Fruit fly (Drosophila melanogaster): Measurements from ENCODE around the gene GlcAT-S.

Gene GlcAT-S

dm6 chr2L:9613006-9613690 lies 3.1 kb upstream of the GlcAT-S start, which contains the start of gene Trx2 (continued):
- TF ChIP-seq cas (GFP tag; IDR thresholded peaks at IDR 0.05) (no peak), toy (GFP tag; IDR thresholded peaks at IDR 0.05) (no peak), CG30431 (GFP tag; optimal IDR thresholded peaks at IDR 0.05) (no peak), Hand (GFP tag; optimal IDR thresholded peaks at IDR 0.05) (peak; percentile 64), CG9215 (GFP tag; IDR thresholded peaks at IDR 0.05) (no peak), Ravus (GFP tag; IDR thresholded peaks at IDR 0.05) (no peak), ewg (GFP tag; optimal IDR thresholded peaks at IDR 0.05) (no peak), CG10565 (GFP tag; optimal IDR thresholded peaks at IDR 0.05) (no peak), otp (GFP tag; IDR thresholded peaks at IDR 0.05) (peak; percentile 56; the same call in 1 of the 3 replicates), tx (GFP tag; optimal IDR thresholded peaks at IDR 0.05) (no peak), Sry-β (GFP tag; optimal IDR thresholded peaks at IDR 0.05) (no peak), CG8089 (GFP tag; optimal IDR thresholded peaks at IDR 0.05) (no peak), cad (GFP tag; optimal IDR thresholded peaks at IDR 0.05) (no peak), Asciz (GFP tag; optimal IDR thresholded peaks at IDR 0.05) (no peak), CG17385 (GFP tag; optimal IDR thresholded peaks at IDR 0.05) (peak; percentile 38), Fer3 (tag; optimal IDR thresholded peaks at IDR 0.05) (no peak), esg (GFP tag; conservative IDR thresholded peaks at IDR 0.05) (no peak), E2f2 (GFP tag; IDR thresholded peaks at IDR 0.05) (peak; percentile 75; the same call in 1 of the 2 replicates), twi (tag; optimal IDR thresholded peaks at IDR 0.05) (no peak), oc (tag; optimal IDR thresholded peaks at IDR 0.05) (peak; percentile 14), CG14860 (GFP tag; IDR thresholded peaks at IDR 0.05; ENCODE audit: partially characterized antibody) (no peak), CG16815 (GFP tag; optimal IDR thresholded peaks at IDR 0.05) (no peak), Hr78 (GFP tag; optimal IDR thresholded peaks at IDR 0.05) (peak in 1 of 2 experiments; percentile 99), btn (GFP tag; optimal IDR thresholded peaks at IDR 0.05) (no peak), CG12744 (GFP tag; optimal IDR thresholded peaks at IDR 0.05) (no peak), CG7839 (tag; optimal IDR thresholded peaks at IDR 0.05) (no peak), CG7556 (GFP tag; optimal IDR thresholded peaks at IDR 0.05) (no peak), CG14441 (GFP tag; IDR thresholded peaks at IDR 0.05) (no peak), Meics (GFP tag; optimal IDR thresholded peaks at IDR 0.05) (peak; percentile 30), CG17186 (GFP tag; optimal IDR thresholded peaks at IDR 0.05) (no peak), Eip74EF (GFP tag; optimal IDR thresholded peaks at IDR 0.05) (peak in 1 of 2 experiments; percentile 34), Bgb (GFP tag; IDR thresholded peaks at IDR 0.05; ENCODE audit: partially characterized antibody) (peak; percentile 57; the same call in 1 of the 2 replicates), stc (GFP tag; IDR thresholded peaks at IDR 0.05) (peak; percentile 15; the same call in 1 of the 2 replicates), CG8765 (GFP tag; IDR thresholded peaks at IDR 0.05) (no peak), NFAT (GFP tag; IDR thresholded peaks at IDR 0.05) (peak; percentile 63), D19A (tag; optimal IDR thresholded peaks at IDR 0.05) (no peak), klu (GFP tag; IDR thresholded peaks at IDR 0.05) (no peak), CG6765 (GFP tag; optimal IDR thresholded peaks at IDR 0.05) (peak; percentile 81), CG7928 (GFP tag; optimal IDR thresholded peaks at IDR 0.05) (no peak), wor (GFP tag; IDR thresholded peaks at IDR 0.05) (no peak), sc (optimal IDR thresholded peaks at IDR 0.05) (no peak), sc (GFP tag; optimal IDR thresholded peaks at IDR 0.05) (no peak), CG7372 (GFP tag; IDR thresholded peaks at IDR 0.05) (peak; percentile 23; the same call in 1 of the 2 replicates), Sin3A (optimal IDR thresholded peaks at IDR 0.05) (peak; percentile 49), NfI (GFP tag; optimal IDR thresholded peaks at IDR 0.05) (no peak), tap (tag; optimal IDR thresholded peaks at IDR 0.05) (no peak), gfzf (GFP tag; optimal IDR thresholded peaks at IDR 0.05) (no peak), hbn (GFP tag; IDR thresholded peaks at IDR 0.05; ENCODE audit: partially characterized antibody) (peak; percentile 71), run (tag; optimal IDR thresholded peaks at IDR 0.05) (no peak), Oaz (GFP tag; IDR thresholded peaks at IDR 0.05) (no peak)

Measured in whole organism, embryonic.